Fruit fly (Drosophila melanogaster) whole organism, prepupa: ENCODE data around the gene iPLA2-VIA.

Experiments
- CG16779 ChIP-seq: fragments of 200-800 bp; sonication (Bioruptor generic); optimal IDR thresholded peaks from 3 replicates; lab custom pipeline; 2017; ENCODE audit warnings: missing biosample characterization, mild to moderate bottlenecking, missing genetic modification characterization
- CG34406 ChIP-seq: fragments of 200-800 bp; sonication (Bioruptor generic); optimal IDR thresholded peaks from 3 replicates; lab custom pipeline; 2016; ENCODE audit warnings: missing biosample characterization, missing genetic modification characterization
- Eip75B ChIP-seq: fragments of 200-800 bp; sonication (Bioruptor generic); optimal IDR thresholded peaks from 3 replicates; lab custom pipeline; 2016; ENCODE audit warnings: missing biosample characterization, missing genetic modification characterization
- Ets96B ChIP-seq: fragments of 200-800 bp; optimal IDR thresholded peaks from 2 replicates; lab custom pipeline; 2019; ENCODE audit warnings: missing biosample characterization, mild to moderate bottlenecking, missing genetic modification characterization, moderate library complexity
- Gug ChIP-seq: fragments of 200-800 bp; sonication (Bioruptor generic); IDR thresholded peaks from 2 replicates; pipeline ENCODE4 v1.3.6; 2022; ENCODE audit warnings: missing biosample characterization, missing genetic modification characterization
- OdsH ChIP-seq: fragments of 200-800 bp; sonication (Bioruptor generic); optimal IDR thresholded peaks from 3 replicates; lab custom pipeline; 2016; ENCODE audit warnings: missing biosample characterization, missing genetic modification characterization
- eg ChIP-seq: fragments of 200-800 bp; sonication (Bioruptor generic); IDR thresholded peaks from 3 replicates; pipeline ENCODE4 v1.3.6; 2022; ENCODE audit warnings: missing biosample characterization, missing genetic modification characterization
- pdm3 ChIP-seq: fragments of 200-800 bp; sonication (Bioruptor generic); optimal IDR thresholded peaks from 3 replicates; lab custom pipeline; 2016; ENCODE audit warnings: missing biosample characterization, missing genetic modification characterization
- ss ChIP-seq, 2 experiments: fragments of 200-800 bp; sonication (Bioruptor generic); optimal IDR thresholded peaks; 2 replicates in 1 of 2; 3 replicates in 1 of 2; lab custom pipeline; 2017 to 2018; ENCODE audit warnings: mild to moderate bottlenecking in 2 of 2, missing biosample characterization in 2 of 2, missing genetic modification characterization in 2 of 2, moderate library complexity in 1 of 2

dm6 chr3L:9893983-9894382 is 29.8 kb upstream of the iPLA2-VIA start:
- TF ChIP-seq eg, result no peak
- no peak for TF ChIP-seq CG16779 (tag; lab: Kevin White, UChicago)
- TF ChIP-seq Gug, result no peak
- no peak for TF ChIP-seq CG34406
- no peak for TF ChIP-seq Eip75B (GFP tag; lab: Kevin White, UChicago)
- no peak for TF ChIP-seq OdsH (GFP tag; lab: Kevin White, UChicago)
- TF ChIP-seq pdm3, result no peak
- TF ChIP-seq ss (GFP tag; optimal IDR thresholded peaks at IDR 0.05; lab: Kevin White, UChicago), result no peak
- TF ChIP-seq Ets96B, result no peak
